Fruit fly (Drosophila melanogaster) whole organism, larva: Measurements from ENCODE around the gene SP1173.
A peak's percentile ranks its signal among the peaks of the same experiment; 100 is the strongest.

Experiments
- noc ChIP-seq: fragments of 200-800 bp; sonication (Bioruptor generic); optimal IDR thresholded peaks from 3 replicates; lab custom pipeline; 2019; ENCODE audit warnings: missing biosample characterization, mild to moderate bottlenecking, missing genetic modification characterization, moderate library complexity

Gene SP1173

DNA sequence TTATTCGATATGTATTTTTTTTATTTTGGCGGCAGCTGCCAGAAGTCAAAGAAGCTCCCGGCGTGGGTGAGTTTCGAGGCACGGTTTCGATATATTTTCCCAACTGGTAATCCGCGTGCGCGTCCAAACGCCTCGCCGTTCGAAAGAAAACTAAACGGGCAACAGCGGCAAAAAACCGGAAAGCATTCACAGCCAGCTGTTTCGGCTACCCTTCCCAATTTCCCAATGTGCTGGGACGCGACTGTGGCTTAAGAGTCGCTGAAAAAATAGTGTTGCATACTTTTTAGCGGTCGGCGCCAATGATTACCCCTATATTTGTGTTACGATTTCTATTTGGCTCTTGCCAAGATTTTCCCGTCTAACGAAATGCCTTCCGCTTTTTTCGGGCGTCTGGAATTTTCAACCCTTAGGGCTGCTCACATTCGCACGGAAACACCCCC lies at the start of gene SP1173:
Gene SP1173, minus strand, starts transcription at position 154 of the 440 bp plus-strand sequence.
- TF ChIP-seq noc, result no peak

DNA sequence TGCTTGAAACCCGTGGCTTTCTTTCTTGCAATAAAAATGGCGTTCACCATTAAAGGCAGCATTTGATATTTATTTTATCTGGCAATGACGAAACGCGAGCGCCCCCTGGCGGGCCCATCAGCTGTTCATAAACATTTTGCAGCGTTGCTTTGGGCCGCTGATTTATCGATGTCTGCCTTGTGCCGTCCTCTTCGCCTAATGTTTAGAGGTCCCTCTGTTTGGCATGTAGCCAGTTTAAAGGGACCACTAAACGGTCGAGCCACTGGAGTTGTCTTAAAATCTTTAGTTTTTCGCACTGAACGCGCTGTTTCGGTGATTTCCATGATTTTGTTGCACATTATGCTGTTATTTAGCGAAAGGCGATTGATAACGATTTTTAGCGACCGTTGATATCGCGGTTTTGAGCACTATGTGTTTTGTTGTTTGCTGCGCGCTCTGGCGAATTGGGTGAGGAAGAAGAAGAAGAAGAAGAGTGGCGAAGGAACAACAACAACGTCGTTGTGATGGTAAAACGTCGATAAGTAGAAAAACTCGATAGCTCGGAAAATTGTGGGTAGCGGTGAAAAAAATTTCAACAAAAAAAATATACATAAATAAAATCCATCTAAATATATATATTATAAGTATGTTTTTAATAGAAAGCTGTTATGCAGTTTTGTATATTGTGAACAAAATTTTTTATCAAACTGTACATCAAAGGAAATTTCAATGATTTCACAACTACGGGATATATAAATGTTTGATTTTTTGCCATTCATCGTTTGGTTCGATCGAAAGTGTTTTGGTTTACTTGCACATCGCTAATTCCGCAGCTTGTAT lies 49.2 kb upstream of the SP1173 start, which contains the start of the genes velo and Sbds:
Gene velo, minus strand, starts transcription at position 475 of the 819 bp plus-strand sequence.
Gene Sbds, plus strand, starts transcription at position 636 of the 819 bp plus-strand sequence.
- peak; percentile 40 for TF ChIP-seq noc

DNA sequence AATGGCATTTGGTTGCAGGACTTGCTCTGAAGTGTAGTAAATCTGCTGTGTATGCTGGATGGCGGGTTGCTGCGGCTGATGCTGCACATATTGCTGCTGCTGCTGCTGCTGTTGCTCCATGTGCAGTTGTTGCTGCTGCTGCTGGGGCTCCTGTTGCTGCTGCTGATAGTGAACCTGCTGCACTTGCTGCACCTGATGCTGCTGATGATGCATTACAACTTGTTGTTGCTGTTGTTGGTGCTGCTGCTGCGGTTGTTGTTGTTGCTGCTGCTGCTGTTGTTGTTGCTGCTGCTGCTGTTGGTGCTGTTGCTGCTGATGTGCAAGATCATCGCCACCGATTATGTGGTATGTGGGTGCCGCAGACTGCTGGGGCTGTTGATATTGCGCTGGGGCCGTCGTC lies 47.5 kb upstream of the SP1173 start:
- TF ChIP-seq noc, result no peak

DNA sequence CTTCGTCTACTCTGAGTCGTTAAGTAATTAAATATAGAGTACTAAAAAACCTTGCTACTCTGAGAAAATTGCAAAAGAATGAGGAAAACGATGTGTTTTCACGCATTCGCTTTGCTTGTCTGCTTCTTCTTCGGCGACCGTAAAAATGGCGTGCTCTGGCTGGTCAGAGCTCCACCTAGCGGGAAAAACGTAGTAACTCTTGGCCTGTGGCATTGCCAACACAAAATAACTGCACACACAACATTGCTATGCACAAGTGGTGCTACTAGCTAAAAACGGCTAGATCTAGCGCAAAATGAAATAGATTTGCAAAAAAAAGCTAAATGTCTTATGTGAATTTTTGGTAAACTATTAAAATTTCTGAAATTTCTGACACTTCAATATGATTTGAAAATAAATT lies 43.8 kb upstream of the SP1173 start:
- TF ChIP-seq noc, result peak; percentile 16

DNA sequence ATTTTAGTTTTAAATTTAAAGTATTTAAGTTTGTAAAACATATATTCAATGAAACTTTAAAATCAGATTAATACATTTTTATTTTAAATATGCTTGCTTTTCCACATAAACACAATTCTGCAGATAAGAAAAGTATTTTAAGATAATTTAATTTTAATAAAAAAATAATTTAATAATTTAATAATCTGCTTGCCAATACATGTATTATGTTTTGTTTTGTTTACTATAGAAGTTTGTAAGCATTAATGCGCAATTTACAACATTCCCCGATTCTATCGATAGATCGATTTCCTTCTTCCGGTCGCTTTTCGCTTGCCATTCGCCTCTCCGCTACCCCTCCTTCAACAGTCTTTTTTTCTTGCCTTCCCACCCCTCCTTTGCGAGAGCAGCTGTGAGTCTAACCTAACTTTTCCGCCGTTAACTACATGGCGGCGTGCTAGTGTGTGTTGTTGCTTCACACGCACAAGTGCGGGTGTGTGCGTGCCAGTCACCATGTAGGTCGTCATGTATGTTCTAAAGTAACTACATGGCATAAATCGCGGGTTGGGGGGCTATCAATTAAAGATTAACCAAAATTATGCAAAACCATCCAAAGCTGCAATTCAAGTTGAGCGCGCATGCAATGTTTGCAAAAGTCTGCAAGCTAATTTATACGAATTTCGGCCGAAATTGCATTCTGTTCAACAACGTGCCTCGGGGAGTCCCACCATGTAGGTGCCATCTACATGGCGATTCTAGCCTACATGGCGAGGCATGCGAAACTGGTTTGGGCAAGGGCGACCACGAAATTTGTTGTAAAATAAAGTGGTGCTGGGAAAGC lies 40.2 kb upstream of the SP1173 start:
- no peak for TF ChIP-seq noc

DNA sequence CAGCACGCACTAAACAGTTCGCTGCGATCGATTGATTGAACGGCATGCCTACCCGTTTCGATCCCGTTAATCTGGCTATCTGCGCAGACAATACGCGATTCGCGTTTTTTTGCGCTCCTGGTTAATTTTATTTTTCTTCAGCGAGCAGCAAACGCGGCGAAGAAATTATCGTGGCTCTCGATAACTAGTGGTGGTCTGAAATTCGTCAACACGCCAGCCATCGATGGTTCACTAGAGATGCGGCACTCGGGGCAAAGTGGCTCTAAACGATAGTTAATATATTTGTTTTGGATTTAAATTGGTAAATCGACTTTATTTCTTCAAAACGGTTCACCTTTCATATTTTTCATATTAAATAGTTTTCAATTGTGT lies 39.6 kb upstream of the SP1173 start, which contains the start of gene dikar:
Gene dikar, minus strand, starts transcription at position 191 of the 372 bp plus-strand sequence.
- TF ChIP-seq noc, result no peak

DNA sequence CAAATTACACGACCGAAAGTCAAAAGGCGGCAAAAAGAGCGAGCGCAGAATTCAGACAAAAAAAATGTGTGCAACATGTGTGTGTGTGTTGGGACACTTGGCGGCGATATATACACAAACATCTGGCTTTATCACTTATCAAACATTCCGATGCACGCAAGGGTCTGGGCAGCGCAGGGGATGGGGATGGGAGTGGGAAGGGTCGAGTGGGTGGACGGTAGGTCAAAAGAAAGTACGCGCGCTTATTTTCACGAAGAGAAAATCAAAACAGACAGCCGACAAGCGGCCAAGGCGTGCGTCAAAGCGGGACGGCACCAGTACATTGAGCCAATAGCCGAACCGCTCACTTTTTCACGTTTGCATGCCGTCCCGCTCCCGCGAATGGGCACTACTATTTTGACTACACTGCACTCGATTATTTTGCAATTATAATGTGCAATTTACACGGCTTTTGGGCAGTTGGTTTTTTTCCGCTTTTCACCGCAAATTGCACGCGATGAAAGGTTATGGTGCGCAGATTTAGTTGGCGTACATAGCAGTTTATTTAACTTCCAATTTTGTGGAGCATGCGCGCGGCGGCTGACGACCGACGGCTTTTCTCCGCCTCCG lies 38.9 kb upstream of the SP1173 start:
- no peak for TF ChIP-seq noc

DNA sequence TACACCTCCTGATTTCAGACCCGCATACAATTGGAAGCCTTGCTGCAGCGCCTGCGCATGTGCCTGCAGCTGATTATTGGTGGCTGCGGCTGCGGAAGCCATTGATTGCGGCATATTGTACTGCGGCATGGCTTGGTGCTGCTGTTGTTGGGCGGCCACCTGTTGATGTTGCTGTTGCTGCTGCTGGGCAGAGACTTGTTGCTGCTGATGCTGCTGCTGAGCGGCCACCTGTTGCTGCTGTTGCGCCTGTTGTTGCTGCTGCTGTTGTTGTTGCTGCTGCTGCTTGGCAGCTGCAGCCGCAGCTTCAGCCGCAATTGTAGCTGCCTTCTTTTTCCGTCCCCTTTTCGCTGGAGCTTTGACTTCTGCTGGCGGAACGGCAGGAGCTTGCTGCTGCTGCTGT lies 27.8 kb upstream of the SP1173 start:
- no peak for TF ChIP-seq noc

DNA sequence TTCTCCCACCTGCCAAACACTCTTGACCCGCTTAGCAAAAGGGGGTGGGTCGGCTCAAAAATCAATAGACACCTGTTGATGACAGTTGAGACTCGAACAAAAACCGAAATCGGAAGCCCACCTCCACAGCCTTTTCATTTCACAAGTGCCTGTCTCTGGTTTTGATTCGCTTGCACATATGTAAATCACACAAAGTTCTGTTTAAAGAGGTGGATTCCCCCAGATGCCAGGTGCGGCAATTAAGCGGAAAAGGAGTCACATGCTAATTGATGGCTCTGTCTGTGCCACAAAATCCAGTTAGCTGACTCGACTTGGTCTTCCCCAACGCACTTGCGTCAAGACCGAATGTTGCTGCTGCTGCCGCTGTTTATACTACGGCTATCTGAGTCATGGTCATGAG lies 21.2 kb upstream of the SP1173 start:
- TF ChIP-seq noc, result no peak

DNA sequence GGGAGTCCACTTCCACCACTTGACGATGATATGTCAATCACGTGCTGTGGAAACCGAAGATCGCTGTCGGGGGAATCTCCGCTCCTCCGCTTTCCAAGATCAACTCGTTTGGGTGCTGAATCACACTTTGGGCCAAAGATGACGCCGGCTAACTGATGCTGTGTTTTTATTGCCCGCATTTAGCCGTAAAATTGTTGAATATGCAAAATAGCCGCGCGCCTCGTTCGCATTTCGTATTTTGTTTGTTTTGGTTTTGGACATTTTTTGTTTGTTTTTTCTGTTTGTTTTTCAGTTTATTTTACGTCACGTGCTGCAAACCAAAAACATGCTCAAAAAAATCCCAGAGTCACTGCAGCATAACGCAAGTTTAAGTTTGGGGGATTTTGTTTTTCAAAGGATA lies 20.0 kb upstream of the SP1173 start:
- TF ChIP-seq noc, result no peak

DNA sequence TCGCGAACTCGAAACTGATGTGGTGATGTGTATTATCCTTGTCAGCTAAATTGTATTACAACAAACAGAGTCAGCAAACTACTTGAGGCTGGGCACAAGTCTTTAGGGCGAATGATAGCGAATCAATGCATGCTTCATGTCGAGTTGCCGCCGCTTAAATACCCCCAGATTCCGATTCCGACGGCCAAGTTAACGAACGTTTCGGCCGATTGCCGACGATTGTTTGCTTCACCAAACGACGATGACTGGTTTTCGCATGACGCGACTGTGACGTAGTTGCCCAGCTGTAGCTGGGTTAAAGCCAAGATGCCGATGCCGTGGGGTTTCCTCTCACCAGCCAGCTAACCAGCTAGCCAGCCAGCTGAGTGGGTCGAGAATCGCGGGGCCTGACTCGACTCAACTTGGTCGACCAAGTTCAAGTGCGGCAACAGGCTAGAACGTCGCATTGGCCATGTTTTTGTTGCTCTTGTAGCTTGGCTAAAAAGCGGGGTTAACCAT lies 16.1 kb upstream of the SP1173 start, which contains the start of gene ple:
Gene ple, minus strand, starts transcription at position 134 of the 498 bp plus-strand sequence.
- no peak for TF ChIP-seq noc

DNA sequence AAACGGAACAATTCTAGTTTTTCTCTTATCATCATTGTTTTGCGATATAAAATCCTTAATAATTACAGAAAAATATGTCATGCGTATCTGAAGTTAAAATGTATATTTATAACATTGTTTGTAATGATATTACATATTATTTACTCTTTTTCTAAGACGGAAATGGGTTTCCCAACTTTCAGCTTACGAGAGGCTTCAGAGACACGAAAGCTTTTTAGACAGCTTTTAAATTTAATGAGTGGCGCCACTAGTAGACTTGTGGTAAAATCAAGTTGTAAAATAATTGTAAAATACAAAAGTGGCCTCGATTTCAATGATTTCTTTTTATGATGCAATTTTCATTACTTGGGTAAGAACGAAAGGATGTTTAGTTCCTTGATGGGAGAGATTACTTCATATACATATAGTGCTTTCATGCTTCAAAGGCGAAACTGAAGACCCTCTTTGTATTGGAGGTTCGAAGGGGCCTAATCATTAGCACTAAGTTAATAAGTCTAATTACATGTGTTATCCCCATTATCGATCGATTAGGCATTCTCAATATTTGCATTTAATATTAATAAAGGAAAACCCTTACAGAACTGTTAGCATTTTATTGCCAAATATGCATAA lies 5.8 kb upstream of the SP1173 start:
- no peak for TF ChIP-seq noc

DNA sequence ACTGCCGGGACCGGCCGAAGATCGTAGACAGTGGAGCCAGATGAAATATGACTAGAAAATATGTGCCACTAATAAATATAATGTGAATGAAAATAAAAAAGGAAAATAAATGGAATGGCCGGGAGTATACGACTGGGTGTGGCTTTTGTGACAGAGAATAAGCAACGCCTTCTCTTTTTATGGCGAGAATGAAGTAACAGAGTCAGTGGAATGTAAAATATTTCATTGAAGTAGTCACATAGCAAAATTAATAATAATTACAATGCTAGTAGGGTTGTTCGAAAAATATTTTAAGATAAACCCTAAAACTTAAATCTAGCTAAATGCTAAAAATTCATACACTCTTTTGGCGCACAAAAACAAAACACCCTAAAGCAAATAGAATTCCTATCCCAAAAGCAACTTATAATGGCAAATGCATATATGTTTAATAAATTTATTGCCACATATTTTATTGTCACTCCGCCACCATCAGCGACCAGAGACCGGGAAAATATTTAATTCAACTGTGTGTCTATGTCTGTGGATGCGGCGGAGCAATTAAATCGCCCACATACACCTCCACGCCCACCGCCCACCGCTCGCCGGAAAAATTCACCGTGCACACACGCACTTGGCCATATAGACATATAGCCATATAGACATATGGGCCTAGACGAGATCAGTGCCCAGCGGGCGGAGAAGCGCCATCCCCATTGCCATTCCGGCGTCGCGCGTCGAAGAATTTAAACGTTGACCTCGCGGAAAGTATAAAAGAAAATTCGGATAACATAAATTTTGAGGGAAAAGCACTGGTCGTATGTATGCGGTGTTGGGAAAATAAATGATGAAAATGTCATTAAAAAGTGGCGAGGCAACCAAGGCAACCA lies 3.6 kb upstream of the SP1173 start:
- peak; percentile 52 for TF ChIP-seq noc

DNA sequence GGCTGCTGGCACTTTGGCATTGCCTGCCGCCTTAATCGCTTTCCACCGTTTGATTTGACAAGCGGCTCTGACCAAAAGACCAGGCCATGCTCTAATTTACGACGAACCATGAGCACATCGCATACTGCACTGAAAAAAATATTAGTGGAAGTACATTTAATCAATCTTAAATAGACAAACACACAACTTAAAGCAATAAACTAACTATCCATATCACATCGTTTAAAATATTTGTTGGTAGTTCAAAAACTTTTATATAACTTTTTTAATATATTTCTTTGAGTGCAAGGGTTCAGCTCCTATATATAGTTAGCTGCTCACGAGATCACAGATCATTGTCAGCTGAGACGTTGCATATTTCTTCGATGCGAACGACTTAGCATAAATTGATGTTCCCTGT lies 2.5 kb upstream of the SP1173 start:
- TF ChIP-seq noc, result no peak

DNA sequence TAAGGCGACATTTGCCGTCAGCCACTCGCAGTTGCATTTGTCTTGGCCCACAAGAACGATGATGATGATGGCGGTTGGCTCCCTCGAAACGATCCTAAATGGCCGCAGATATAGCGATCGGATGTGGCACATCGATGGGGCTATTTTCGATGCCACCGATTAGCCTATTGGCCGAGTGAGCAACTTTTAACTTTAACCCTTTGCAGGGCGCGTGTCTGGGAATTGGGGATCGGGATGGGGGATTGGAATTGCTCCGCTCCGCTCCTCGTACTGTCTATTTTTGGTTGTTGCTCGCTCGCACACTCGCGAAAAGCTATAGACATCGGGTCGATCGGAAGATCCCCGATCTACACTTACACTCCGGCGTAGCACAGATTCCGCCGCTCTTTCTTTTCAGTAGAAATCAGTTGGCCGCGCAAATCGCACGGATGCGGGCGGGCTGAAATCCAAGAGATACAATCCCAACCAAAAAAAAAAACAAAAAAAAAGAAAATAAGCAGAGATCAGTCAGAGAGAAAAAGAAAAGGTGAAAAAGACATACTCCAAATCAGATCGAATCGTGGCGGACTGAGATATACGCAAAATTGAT lies 1.2 kb upstream of the SP1173 start, which contains the start of gene CG8519:
Gene CG8519, plus strand, starts transcription at position 393 of the 589 bp plus-strand sequence.
- TF ChIP-seq noc, result no peak
